Worm (Caenorhabditis elegans) whole organism, young adult: ENCODE data around the gene pfkb-1.2.
A peak's percentile ranks its signal among the peaks of the same experiment; 100 is the strongest.

ENCODE experiments used
- madf-10 ChIP-seq: sonication (generic microtip); optimal IDR thresholded peaks from 2 replicates; lab custom pipeline; 2016; ENCODE audit warnings: mild to moderate bottlenecking, missing genetic modification characterization, missing compliant biosample characterization
- mel-28 ChIP-seq: sonication (generic microtip); optimal IDR thresholded peaks from 2 replicates; lab custom pipeline; 2016; ENCODE audit warnings: borderline replicate concordance, mild to moderate bottlenecking, missing genetic modification characterization, missing compliant biosample characterization
- sdz-38 ChIP-seq: sonication (generic microtip); optimal IDR thresholded peaks from 2 replicates; lab custom pipeline; 2016; ENCODE audit warnings: missing genotype, missing genetic modification characterization, missing compliant biosample characterization
- sea-2 ChIP-seq: fragments of 200-800 bp; sonication (Bioruptor generic); IDR thresholded peaks from 2 replicates; pipeline ENCODE4 v1.3.6; 2022; ENCODE audit warnings: missing genetic modification characterization, missing compliant biosample characterization
- sptf-2 ChIP-seq: fragments of 200-800 bp; sonication (Bioruptor generic); optimal IDR thresholded peaks from 2 replicates; lab custom pipeline; 2018; ENCODE audit warnings: mild to moderate bottlenecking, missing genetic modification characterization, missing compliant biosample characterization
- unc-130 ChIP-seq: sonication (generic microtip); optimal IDR thresholded peaks from 2 replicates; lab custom pipeline; 2016; ENCODE audit warnings: missing genetic modification reagents, missing genetic modification characterization, missing compliant biosample characterization

ce11 chrIV:5967035-5967499 is 25.3 kb downstream of the pfkb-1.2 start:
- 0 out of 2 replicates have a peak, but pooled peaks have one; percentile 67 for TF ChIP-seq sea-2 (GFP tag; lab: Robert Waterston, UW)
- no peak for TF ChIP-seq sdz-38 (tag; lab: Kevin White, UChicago)
- TF ChIP-seq sptf-2, result no peak
- TF ChIP-seq mel-28 (tag; lab: Kevin White, UChicago), result peak; percentile 59
- TF ChIP-seq unc-130 (GFP tag; lab: Kevin White, UChicago), result peak; percentile 68
- peak; percentile 81 for TF ChIP-seq madf-10
